Worm (Caenorhabditis elegans) whole organism, late embryonic: ENCODE results near the gene ZK686.1.

Experiments
- C08G9.2 ChIP-seq: sonication (generic microtip); optimal IDR thresholded peaks from 2 replicates; lab custom pipeline; 2016; ENCODE audit warnings: mild to moderate bottlenecking, missing genetic modification characterization, moderate library complexity, missing compliant biosample characterization
- C38D4.7 ChIP-seq: fragments of 200-800 bp; sonication (Bioruptor generic); optimal IDR thresholded peaks from 2 replicates; lab custom pipeline; 2018; ENCODE audit warnings: mild to moderate bottlenecking, missing genetic modification characterization, moderate library complexity, missing compliant biosample characterization
- F13H6.1 ChIP-seq: sonication (generic microtip); optimal IDR thresholded peaks from 2 replicates; lab custom pipeline; 2016; ENCODE audit warnings: missing genetic modification characterization, missing compliant biosample characterization
- K02D7.2 ChIP-seq: sonication (generic microtip); optimal IDR thresholded peaks from 2 replicates; lab custom pipeline; 2017; ENCODE audit warnings: mild to moderate bottlenecking, missing genetic modification characterization, missing compliant biosample characterization
- K09A11.1 ChIP-seq: sonication (generic microtip); optimal IDR thresholded peaks from 2 replicates; lab custom pipeline; 2017; ENCODE audit warnings: antibody characterized with exemption, mild to moderate bottlenecking, missing genetic modification characterization, missing compliant biosample characterization; ENCODE audit not compliant: insufficient read depth
- Y22D7AL.16 ChIP-seq: sonication (generic microtip); optimal IDR thresholded peaks from 2 replicates; lab custom pipeline; 2016; ENCODE audit warnings: missing genetic modification characterization, missing compliant biosample characterization
- ama-1 ChIP-seq: fragments of 150-350 bp; optimal IDR thresholded peaks from 2 replicates; lab custom pipeline; 2014
- ceh-18 ChIP-seq: sonication (generic microtip); optimal IDR thresholded peaks from 2 replicates; lab custom pipeline; 2016; ENCODE audit warnings: missing genetic modification characterization, missing compliant biosample characterization
- ceh-2 ChIP-seq: sonication (generic microtip); optimal IDR thresholded peaks from 2 replicates; lab custom pipeline; 2016; ENCODE audit warnings: missing genotype, missing genetic modification characterization, missing compliant biosample characterization
- ceh-30 ChIP-seq: fragments of 150-350 bp; optimal IDR thresholded peaks from 2 replicates; lab custom pipeline; 2014; ENCODE audit warnings: missing biosample characterization, missing genetic modification characterization
- ceh-34 ChIP-seq: sonication (generic microtip); optimal IDR thresholded peaks from 2 replicates; lab custom pipeline; 2016; ENCODE audit warnings: mild to moderate bottlenecking, missing genetic modification characterization, missing compliant biosample characterization
- ceh-9 ChIP-seq: sonication (generic microtip); optimal IDR thresholded peaks from 2 replicates; lab custom pipeline; 2016; ENCODE audit warnings: mild to moderate bottlenecking, missing genetic modification characterization, inconsistent platforms, missing compliant biosample characterization
- che-1 ChIP-seq: sonication (generic microtip); optimal IDR thresholded peaks from 2 replicates; lab custom pipeline; 2016; ENCODE audit warnings: mild to moderate bottlenecking, missing genetic modification characterization, missing compliant biosample characterization
- dmd-4 ChIP-seq: sonication (generic microtip); optimal IDR thresholded peaks from 2 replicates; lab custom pipeline; 2016; ENCODE audit warnings: borderline replicate concordance, missing genetic modification characterization, missing compliant biosample characterization
- ets-4 ChIP-seq: sonication (generic microtip); optimal IDR thresholded peaks from 2 replicates; lab custom pipeline; 2016; ENCODE audit warnings: missing genetic modification characterization, missing compliant biosample characterization
- fax-1 ChIP-seq: sonication (generic microtip); optimal IDR thresholded peaks from 2 replicates; lab custom pipeline; 2016; ENCODE audit warnings: missing genotype, missing genetic modification characterization, missing compliant biosample characterization
- fkh-10 ChIP-seq: fragments of 150-350 bp; optimal IDR thresholded peaks from 2 replicates; lab custom pipeline; 2014; ENCODE audit warnings: missing biosample characterization, missing genetic modification reagents, missing genetic modification characterization
- gmeb-2 ChIP-seq: sonication (generic microtip); optimal IDR thresholded peaks from 2 replicates; lab custom pipeline; 2016; ENCODE audit warnings: missing genetic modification characterization, inconsistent platforms, missing compliant biosample characterization
- hlh-30 ChIP-seq: sonication (generic microtip); optimal IDR thresholded peaks from 2 replicates; lab custom pipeline; 2017; ENCODE audit warnings: antibody characterized with exemption, missing genetic modification characterization, missing compliant biosample characterization; ENCODE audit not compliant: insufficient read depth
- mec-3 ChIP-seq: sonication (generic microtip); optimal IDR thresholded peaks from 2 replicates; lab custom pipeline; 2016; ENCODE audit warnings: borderline replicate concordance, missing genetic modification characterization, missing compliant biosample characterization
- nfya-1 ChIP-seq: sonication (generic microtip); optimal IDR thresholded peaks from 2 replicates; lab custom pipeline; 2017; ENCODE audit warnings: missing genetic modification characterization, mild to moderate bottlenecking, missing compliant biosample characterization, antibody characterized with exemption, moderate library complexity
- odd-2 ChIP-seq: sonication (generic microtip); optimal IDR thresholded peaks from 2 replicates; lab custom pipeline; 2017; ENCODE audit warnings: antibody characterized with exemption, mild to moderate bottlenecking, missing genetic modification characterization, missing compliant biosample characterization
- pha-2 ChIP-seq: sonication (generic microtip); optimal IDR thresholded peaks from 2 replicates; lab custom pipeline; 2017; ENCODE audit warnings: mild to moderate bottlenecking, missing genetic modification characterization, missing compliant biosample characterization
- pha-4 ChIP-seq: fragments of 150-350 bp; optimal IDR thresholded peaks from 2 replicates; lab custom pipeline; 2018; ENCODE audit warnings: missing biosample characterization, missing genetic modification reagents, missing genetic modification characterization
- pqm-1 ChIP-seq: sonication (generic microtip); optimal IDR thresholded peaks from 2 replicates; lab custom pipeline; 2016; ENCODE audit warnings: missing genetic modification characterization, missing compliant biosample characterization
- pros-1 ChIP-seq: fragments of 150-350 bp; optimal IDR thresholded peaks from 2 replicates; lab custom pipeline; 2014; ENCODE audit warnings: missing biosample characterization, missing genetic modification reagents, missing genetic modification characterization
- sox-2 ChIP-seq: fragments of 200-800 bp; sonication (Bioruptor generic); IDR thresholded peaks from 2 replicates; pipeline ENCODE4 v1.3.6; 2022; ENCODE audit warnings: missing genetic modification reagents, missing genetic modification characterization, missing compliant biosample characterization
- syd-9 ChIP-seq: sonication (generic microtip); optimal IDR thresholded peaks from 2 replicates; lab custom pipeline; 2016; ENCODE audit warnings: mild to moderate bottlenecking, missing genetic modification characterization, moderate library complexity, missing compliant biosample characterization
- ttx-3 ChIP-seq: sonication (generic microtip); optimal IDR thresholded peaks from 2 replicates; lab custom pipeline; 2016; ENCODE audit warnings: missing genetic modification reagents, missing genetic modification characterization, missing compliant biosample characterization
- unc-3 ChIP-seq, 2 experiments: fragments of 200-800 bp in 1 of 2; sonication (Bioruptor generic) in 1 of 2; sonication (generic microtip) in 1 of 2; conservative IDR thresholded peaks in 1 of 2; optimal IDR thresholded peaks in 1 of 2; 2 replicates each; pipeline versions ENCODE4 v1.3.6 to Lab custom; 2016 to 2022; ENCODE audit warnings: missing compliant biosample characterization in 2 of 2, missing genetic modification characterization in 2 of 2, missing genetic modification reagents in 1 of 2
- unc-42 ChIP-seq: sonication (generic microtip); optimal IDR thresholded peaks from 2 replicates; lab custom pipeline; 2016; ENCODE audit warnings: missing genotype, missing genetic modification characterization, missing compliant biosample characterization
- unc-55 ChIP-seq: sonication (generic microtip); optimal IDR thresholded peaks from 2 replicates; lab custom pipeline; 2017; ENCODE audit warnings: missing biosample characterization, missing genetic modification reagents, missing genetic modification characterization
- zip-5 ChIP-seq: sonication (generic microtip); optimal IDR thresholded peaks from 2 replicates; lab custom pipeline; 2016; ENCODE audit warnings: missing genetic modification characterization, missing compliant biosample characterization
- ztf-16 ChIP-seq: sonication (generic microtip); optimal IDR thresholded peaks from 2 replicates; lab custom pipeline; 2017; ENCODE audit warnings: missing genetic modification characterization, missing compliant biosample characterization

The ZK686.1 gene

ce11 chrIII:7815571-7816348 is 42.8 kb downstream of the ZK686.1 start:
- TF ChIP-seq odd-2 (tag; lab: Kevin White, UChicago) (no peak), ama-1 (no peak), unc-42 (tag; lab: Kevin White, UChicago) (no peak), unc-55 (GFP tag; lab: Kevin White, UChicago) (no peak), fax-1 (tag; lab: Kevin White, UChicago) (no peak), unc-3 (GFP tag; conservative IDR thresholded peaks at IDR 0.05; lab: Robert Waterston, UW) (no peak), unc-3 (tag; optimal IDR thresholded peaks at IDR 0.05; lab: Kevin White, UChicago) (no peak), K02D7.2 (tag; lab: Kevin White, UChicago) (no peak), K09A11.1 (no peak), ceh-9 (no peak), che-1 (no peak), mec-3 (tag; lab: Kevin White, UChicago) (no peak), C08G9.2 (no peak), F13H6.1 (tag; lab: Kevin White, UChicago) (no peak), dmd-4 (tag; lab: Kevin White, UChicago) (no peak), pha-2 (tag; lab: Kevin White, UChicago) (no peak), pros-1 (tag; lab: Kevin White, UChicago) (no peak), pha-4 (tag; lab: Kevin White, UChicago) (no peak), ceh-2 (tag; lab: Kevin White, UChicago) (no peak)

ce11 chrIII:7816463-7816862 is 43.5 kb downstream of the ZK686.1 start:
- TF ChIP-seq gmeb-2: no peak
- TF ChIP-seq ets-4: no peak
- TF ChIP-seq ceh-2 (tag; lab: Kevin White, UChicago): no peak
- no peak for TF ChIP-seq syd-9 (tag; lab: Kevin White, UChicago)

ce11 chrIII:7818965-7819364 is 46.0 kb downstream of the ZK686.1 start:
- TF ChIP-seq dmd-4 (tag; lab: Kevin White, UChicago): no peak
- no peak for TF ChIP-seq unc-55 (GFP tag; lab: Kevin White, UChicago)
- no peak for TF ChIP-seq pqm-1
- TF ChIP-seq K09A11.1: no peak
- no peak for TF ChIP-seq ceh-18 (tag; lab: Kevin White, UChicago)
- TF ChIP-seq pha-2 (tag; lab: Kevin White, UChicago): no peak
- TF ChIP-seq Y22D7AL.16 (tag; lab: Kevin White, UChicago): no peak
- TF ChIP-seq mec-3 (tag; lab: Kevin White, UChicago): no peak
- no peak for TF ChIP-seq ztf-16 (tag; lab: Kevin White, UChicago)
- TF ChIP-seq zip-5 (tag; lab: Kevin White, UChicago): no peak
- no peak for TF ChIP-seq ceh-30 (tag; lab: Kevin White, UChicago)
- no peak for TF ChIP-seq fkh-10
- TF ChIP-seq che-1: no peak
- TF ChIP-seq ceh-34 (tag; lab: Kevin White, UChicago): no peak
- TF ChIP-seq ttx-3: no peak
- TF ChIP-seq C38D4.7 (GFP tag; lab: Kevin White, UChicago): no peak

- TF ChIP-seq Y22D7AL.16 (tag; lab: Kevin White, UChicago) (no peak), gmeb-2 (no peak), pros-1 (tag; lab: Kevin White, UChicago) (no peak), F13H6.1 (tag; lab: Kevin White, UChicago) (no peak), hlh-30 (tag; lab: Kevin White, UChicago) (no peak)
- TF ChIP-seq, all 69 proteins: peak for 0
Measured at ce11 chrIII:7819866-7820265, 46.9 kb downstream of the ZK686.1 start.

ce11 chrIII:7823285-7823684 is 50.4 kb downstream of the ZK686.1 start:
- no peak for TF ChIP-seq sox-2 (GFP tag; lab: Robert Waterston, UW)
- TF ChIP-seq nfya-1 (tag; lab: Kevin White, UChicago): peak; percentile 84
